Worm (Caenorhabditis elegans): ENCODE results near the gene tnc-2.

The tnc-2 gene

ce11 chrII:10476039-10476438, 9.4 kb downstream of the tnc-2 start, which contains the start of gene clec-58:
Gene clec-58 (minus strand): TSS chrII:10476139.
- TF ChIP-seq hmbx-1 (tag; optimal IDR thresholded peaks at IDR 0.05): no peak
- no peak for TF ChIP-seq hmg-4 (GFP tag; optimal IDR thresholded peaks at IDR 0.05)
- no peak for TF ChIP-seq sea-1 (GFP tag; conservative IDR thresholded peaks at IDR 0.05)
- TF ChIP-seq tbx-11 (GFP tag; IDR thresholded peaks at IDR 0.05): no peak
- no peak for TF ChIP-seq ama-1 (optimal IDR thresholded peaks at IDR 0.05)
- no peak for TF ChIP-seq ceh-13 (GFP tag; optimal IDR thresholded peaks at IDR 0.05)
- no peak for TF ChIP-seq pes-1 (GFP tag; IDR thresholded peaks at IDR 0.05)

ce11 chrII:10476959-10477358, 10.3 kb downstream of the tnc-2 start, which contains the start of gene ZK666.4:
Gene ZK666.4 (plus strand): TSS chrII:10477259.
- TF ChIP-seq hmg-4 (GFP tag; optimal IDR thresholded peaks at IDR 0.05) (no peak), hmbx-1 (tag; optimal IDR thresholded peaks at IDR 0.05) (no peak), B0310.2 (tag; optimal IDR thresholded peaks at IDR 0.05) (no peak), sea-1 (GFP tag; conservative IDR thresholded peaks at IDR 0.05) (no peak), tbx-37 (GFP tag; conservative IDR thresholded peaks at IDR 0.05) (no peak), ceh-36 (tag; optimal IDR thresholded peaks at IDR 0.05) (no peak), ets-7 (tag; optimal IDR thresholded peaks at IDR 0.05) (no peak), scrt-1 (GFP tag; IDR thresholded peaks at IDR 0.05) (no peak), ama-1 (optimal IDR thresholded peaks at IDR 0.05) (no peak), aly-1 (tag; optimal IDR thresholded peaks at IDR 0.05) (no peak), pes-1 (GFP tag; IDR thresholded peaks at IDR 0.05) (no peak), tra-4 (tag; optimal IDR thresholded peaks at IDR 0.05) (no peak), F13C5.2 (tag; optimal IDR thresholded peaks at IDR 0.05) (no peak), ceh-13 (GFP tag; optimal IDR thresholded peaks at IDR 0.05) (no peak), flt-1 (GFP tag; IDR thresholded peaks at IDR 0.05) (no peak), hnd-1 (tag; optimal IDR thresholded peaks at IDR 0.05) (no peak), tbx-11 (GFP tag; IDR thresholded peaks at IDR 0.05) (no peak)

ce11 chrII:10479348-10479747, 12.7 kb downstream of the tnc-2 start, which contains the start of gene clec-59:
Gene clec-59 (minus strand): TSS chrII:10479448.
- TF ChIP-seq ama-1 (optimal IDR thresholded peaks at IDR 0.05) (no peak), aly-1 (tag; optimal IDR thresholded peaks at IDR 0.05) (no peak), sea-1 (GFP tag; conservative IDR thresholded peaks at IDR 0.05) (no peak)

ce11 chrII:10480043-10480442, 13.4 kb downstream of the tnc-2 start:
- TF ChIP-seq tra-4 (tag; optimal IDR thresholded peaks at IDR 0.05) (no peak), hmbx-1 (tag; optimal IDR thresholded peaks at IDR 0.05) (no peak), aly-1 (tag; optimal IDR thresholded peaks at IDR 0.05) (no peak), hmg-4 (GFP tag; optimal IDR thresholded peaks at IDR 0.05) (no peak), B0310.2 (tag; optimal IDR thresholded peaks at IDR 0.05) (no peak), pes-1 (GFP tag; IDR thresholded peaks at IDR 0.05) (no peak), ceh-13 (GFP tag; optimal IDR thresholded peaks at IDR 0.05) (no peak)

ce11 chrII:10481824-10482556, 15.3 kb downstream of the tnc-2 start, which contains the start of the genes clec-60 and ZK666.11:
Gene clec-60 (minus strand): TSS chrII:10481874.
Gene ZK666.11 (plus strand): TSS chrII:10482522.
- TF ChIP-seq sea-1 (GFP tag; conservative IDR thresholded peaks at IDR 0.05) (no peak), ets-7 (tag; optimal IDR thresholded peaks at IDR 0.05) (no peak), ama-1 (optimal IDR thresholded peaks at IDR 0.05) (no peak), aly-1 (tag; optimal IDR thresholded peaks at IDR 0.05) (no peak), hmbx-1 (tag; optimal IDR thresholded peaks at IDR 0.05) (no peak), tra-4 (tag; optimal IDR thresholded peaks at IDR 0.05) (no peak), tbx-11 (GFP tag; IDR thresholded peaks at IDR 0.05) (no peak), ceh-13 (GFP tag; optimal IDR thresholded peaks at IDR 0.05) (no peak), pes-1 (GFP tag; IDR thresholded peaks at IDR 0.05) (no peak), flt-1 (GFP tag; IDR thresholded peaks at IDR 0.05) (no peak), tbx-37 (GFP tag; conservative IDR thresholded peaks at IDR 0.05) (no peak)

- TF ChIP-seq pes-1 (GFP tag; IDR thresholded peaks at IDR 0.05): no peak
- no peak for TF ChIP-seq hmg-4 (GFP tag; optimal IDR thresholded peaks at IDR 0.05)
- TF ChIP-seq scrt-1 (GFP tag; IDR thresholded peaks at IDR 0.05): no peak
- TF ChIP-seq ceh-13 (GFP tag; optimal IDR thresholded peaks at IDR 0.05): no peak
- TF ChIP-seq ets-7 (tag; optimal IDR thresholded peaks at IDR 0.05): no peak
- no peak for TF ChIP-seq ceh-36 (tag; optimal IDR thresholded peaks at IDR 0.05)
- TF ChIP-seq B0310.2 (tag; optimal IDR thresholded peaks at IDR 0.05): no peak
- no peak for TF ChIP-seq flt-1 (GFP tag; IDR thresholded peaks at IDR 0.05)
- TF ChIP-seq F13C5.2 (tag; optimal IDR thresholded peaks at IDR 0.05): no peak
- no peak for TF ChIP-seq hnd-1 (tag; optimal IDR thresholded peaks at IDR 0.05)
- no peak for TF ChIP-seq tra-4 (tag; optimal IDR thresholded peaks at IDR 0.05)
- no peak for TF ChIP-seq aly-1 (tag; optimal IDR thresholded peaks at IDR 0.05)
- no peak for TF ChIP-seq ama-1 (optimal IDR thresholded peaks at IDR 0.05)
Measured at ce11 chrII:10482899-10483298, 16.2 kb downstream of the tnc-2 start.

- TF ChIP-seq hmbx-1 (tag; optimal IDR thresholded peaks at IDR 0.05) (no peak), tbx-37 (GFP tag; conservative IDR thresholded peaks at IDR 0.05) (no peak), sea-1 (GFP tag; conservative IDR thresholded peaks at IDR 0.05) (no peak), ets-7 (tag; optimal IDR thresholded peaks at IDR 0.05) (no peak), scrt-1 (GFP tag; IDR thresholded peaks at IDR 0.05) (no peak), ceh-36 (tag; optimal IDR thresholded peaks at IDR 0.05) (no peak), pes-1 (GFP tag; IDR thresholded peaks at IDR 0.05) (no peak), aly-1 (tag; optimal IDR thresholded peaks at IDR 0.05) (no peak), F13C5.2 (tag; optimal IDR thresholded peaks at IDR 0.05) (no peak), flt-1 (GFP tag; IDR thresholded peaks at IDR 0.05) (no peak), tbx-11 (GFP tag; IDR thresholded peaks at IDR 0.05) (no peak), hmg-4 (GFP tag; optimal IDR thresholded peaks at IDR 0.05) (no peak), ama-1 (optimal IDR thresholded peaks at IDR 0.05) (no peak), hnd-1 (tag; optimal IDR thresholded peaks at IDR 0.05) (no peak), ceh-13 (GFP tag; optimal IDR thresholded peaks at IDR 0.05) (no peak), B0310.2 (tag; optimal IDR thresholded peaks at IDR 0.05) (no peak), tra-4 (tag; optimal IDR thresholded peaks at IDR 0.05) (no peak)
Measured at ce11 chrII:10483860-10484259, 17.2 kb downstream of the tnc-2 start.

Data from whole organism, early embryonic.